Worm (Caenorhabditis elegans): ENCODE results near the gene grl-10.

- TF ChIP-seq ets-4 (GFP tag; optimal IDR thresholded peaks at IDR 0.05) (no peak), Y79H2A.3 (GFP tag; conservative IDR thresholded peaks at IDR 0.05) (no peak), B0019.2 (GFP tag; conservative IDR thresholded peaks at IDR 0.05) (no peak), snpc-4 (GFP tag; optimal IDR thresholded peaks at IDR 0.05) (no peak), snpc-4 (tag; optimal IDR thresholded peaks at IDR 0.05) (no peak), ama-1 (optimal IDR thresholded peaks at IDR 0.05) (no peak), ama-1 (GFP tag; optimal IDR thresholded peaks at IDR 0.05) (no peak), zfh-2 (GFP tag; conservative IDR thresholded peaks at IDR 0.05) (no peak), zim-3 (tag; optimal IDR thresholded peaks at IDR 0.05) (no peak), F22D6.2 (tag; optimal IDR thresholded peaks at IDR 0.05) (no peak), ceh-79 (tag; optimal IDR thresholded peaks at IDR 0.05) (no peak), unc-130 (GFP tag; optimal IDR thresholded peaks at IDR 0.05) (no peak), snpc-3.4 (tag; optimal IDR thresholded peaks at IDR 0.05) (no peak), somi-1 (GFP tag; optimal IDR thresholded peaks at IDR 0.05) (no peak), gei-17 (GFP tag; optimal IDR thresholded peaks at IDR 0.05) (no peak)
These were observed 19.8 kb upstream of the grl-10 start, which contains the start of gene T05B11.4 for ce11 chrV:7754557-7754956.
